Fruit fly (Drosophila melanogaster) whole organism, prepupa: Measurements from ENCODE around the gene LeuRS.

Experiments used
- CG11294 ChIP-seq: fragments of 200-800 bp; sonication (Bioruptor generic); IDR thresholded peaks from 2 replicates; pipeline ENCODE4 v1.3.6; 2022; ENCODE audit warnings: missing biosample characterization, missing genetic modification characterization
- CG11762 ChIP-seq: fragments of 200-800 bp; sonication (Bioruptor generic); optimal IDR thresholded peaks from 3 replicates; lab custom pipeline; 2016; ENCODE audit warnings: missing biosample characterization, missing genetic modification characterization; ENCODE audit not compliant: insufficient read depth
- CG11902 ChIP-seq: fragments of 200-800 bp; sonication (Bioruptor generic); optimal IDR thresholded peaks from 3 replicates; lab custom pipeline; 2016; ENCODE audit warnings: missing biosample characterization, missing genetic modification characterization
- CG15336 ChIP-seq: fragments of 200-800 bp; sonication (Bioruptor generic); IDR thresholded peaks from 2 replicates; pipeline ENCODE4 v1.3.6; 2022; ENCODE audit warnings: missing biosample characterization, missing genetic modification characterization
- CG16779 ChIP-seq: fragments of 200-800 bp; sonication (Bioruptor generic); optimal IDR thresholded peaks from 3 replicates; lab custom pipeline; 2017; ENCODE audit warnings: missing biosample characterization, mild to moderate bottlenecking, missing genetic modification characterization
- CG3032 ChIP-seq: fragments of 200-800 bp; optimal IDR thresholded peaks from 2 replicates; lab custom pipeline; 2019; ENCODE audit warnings: missing biosample characterization, mild to moderate bottlenecking, missing genetic modification characterization, moderate library complexity
- CG32006 ChIP-seq: fragments of 200-800 bp; sonication (Bioruptor generic); optimal IDR thresholded peaks from 3 replicates; lab custom pipeline; 2017; ENCODE audit warnings: missing biosample characterization, mild to moderate bottlenecking, missing genetic modification characterization
- CG34406 ChIP-seq: fragments of 200-800 bp; sonication (Bioruptor generic); optimal IDR thresholded peaks from 3 replicates; lab custom pipeline; 2016; ENCODE audit warnings: missing biosample characterization, missing genetic modification characterization
- CG3919 ChIP-seq: fragments of 200-800 bp; sonication (Bioruptor generic); optimal IDR thresholded peaks from 3 replicates; lab custom pipeline; 2016; ENCODE audit warnings: missing biosample characterization, missing genetic modification characterization
- CG4318 ChIP-seq: fragments of 200-800 bp; sonication (Bioruptor generic); optimal IDR thresholded peaks from 3 replicates; lab custom pipeline; 2017; ENCODE audit warnings: missing biosample characterization, mild to moderate bottlenecking, missing genetic modification characterization
- CG6163 ChIP-seq: fragments of 200-800 bp; sonication (Bioruptor generic); IDR thresholded peaks from 3 replicates; pipeline ENCODE4 v1.3.6; 2022; ENCODE audit warnings: missing biosample characterization, missing genetic modification characterization
- CG6276 ChIP-seq: fragments of 200-800 bp; sonication (Bioruptor generic); optimal IDR thresholded peaks from 2 replicates; lab custom pipeline; 2017; ENCODE audit warnings: missing biosample characterization, mild to moderate bottlenecking, missing genetic modification characterization
- CG6792 ChIP-seq: fragments of 200-800 bp; sonication (Bioruptor generic); optimal IDR thresholded peaks from 3 replicates; lab custom pipeline; 2016; ENCODE audit warnings: missing biosample characterization, missing genetic modification characterization
- CG8119 ChIP-seq: fragments of 200-800 bp; sonication (Bioruptor generic); IDR thresholded peaks from 3 replicates; pipeline ENCODE4 v1.3.6; 2022; ENCODE audit warnings: missing biosample characterization, missing genetic modification characterization
- CG8632 ChIP-seq: fragments of 200-800 bp; sonication (Bioruptor generic); optimal IDR thresholded peaks from 3 replicates; lab custom pipeline; 2016; ENCODE audit warnings: missing biosample characterization, missing genetic modification characterization
- CG9139 ChIP-seq: fragments of 200-800 bp; sonication (Bioruptor generic); optimal IDR thresholded peaks from 3 replicates; lab custom pipeline; 2017; ENCODE audit warnings: missing biosample characterization, mild to moderate bottlenecking, missing genetic modification characterization
- Eip75B ChIP-seq: fragments of 200-800 bp; sonication (Bioruptor generic); optimal IDR thresholded peaks from 3 replicates; lab custom pipeline; 2016; ENCODE audit warnings: missing biosample characterization, missing genetic modification characterization
- Eip78C ChIP-seq: fragments of 200-800 bp; sonication (Bioruptor generic); peaks from one replicate; lab custom pipeline; 2016; ENCODE audit warnings: missing biosample characterization, missing genetic modification characterization
- Eip93F ChIP-seq: fragments of 200-800 bp; sonication (Bioruptor generic); optimal IDR thresholded peaks from 2 replicates; lab custom pipeline; 2016; ENCODE audit warnings: missing biosample characterization, mild to moderate bottlenecking, missing genetic modification characterization
- Ets96B ChIP-seq: fragments of 200-800 bp; optimal IDR thresholded peaks from 2 replicates; lab custom pipeline; 2019; ENCODE audit warnings: missing biosample characterization, mild to moderate bottlenecking, missing genetic modification characterization, moderate library complexity
- Gug ChIP-seq: fragments of 200-800 bp; sonication (Bioruptor generic); IDR thresholded peaks from 2 replicates; pipeline ENCODE4 v1.3.6; 2022; ENCODE audit warnings: missing biosample characterization, missing genetic modification characterization
- Hr38 ChIP-seq: sonication (Bioruptor generic); optimal IDR thresholded peaks from 2 replicates; lab custom pipeline; 2016; ENCODE audit warnings: missing biosample characterization, missing genetic modification characterization
- Hr39 ChIP-seq: fragments of 200-800 bp; sonication (Bioruptor generic); optimal IDR thresholded peaks from 2 replicates; lab custom pipeline; 2016; ENCODE audit warnings: missing biosample characterization, missing genetic modification characterization
- Hr4 ChIP-seq: fragments of 200-800 bp; sonication (Bioruptor generic); optimal IDR thresholded peaks from 3 replicates; lab custom pipeline; 2016; ENCODE audit warnings: missing biosample characterization, missing genetic modification characterization
- Lpt ChIP-seq: fragments of 200-800 bp; sonication (Bioruptor generic); optimal IDR thresholded peaks from 3 replicates; lab custom pipeline; 2016; ENCODE audit warnings: missing biosample characterization, missing genetic modification characterization
- Met ChIP-seq: fragments of 200-800 bp; sonication (Bioruptor generic); optimal IDR thresholded peaks from 3 replicates; lab custom pipeline; 2016; ENCODE audit warnings: missing biosample characterization, missing genetic modification characterization
- OdsH ChIP-seq: fragments of 200-800 bp; sonication (Bioruptor generic); optimal IDR thresholded peaks from 3 replicates; lab custom pipeline; 2016; ENCODE audit warnings: missing biosample characterization, missing genetic modification characterization
- Sox102F ChIP-seq: fragments of 200-800 bp; sonication (Bioruptor generic); optimal IDR thresholded peaks from 2 replicates; lab custom pipeline; 2016; ENCODE audit warnings: missing biosample characterization, mild to moderate bottlenecking, missing genetic modification characterization
- achi ChIP-seq: fragments of 200-800 bp; sonication (Bioruptor generic); optimal IDR thresholded peaks from 3 replicates; lab custom pipeline; 2016; ENCODE audit warnings: missing biosample characterization, missing genetic modification characterization
- dac ChIP-seq: fragments of 200-800 bp; sonication (Bioruptor generic); optimal IDR thresholded peaks from 2 replicates; lab custom pipeline; 2017; ENCODE audit warnings: missing biosample characterization, mild to moderate bottlenecking, missing genetic modification characterization
- dsx ChIP-seq: fragments of 200-800 bp; optimal IDR thresholded peaks from 3 replicates; lab custom pipeline; 2019; ENCODE audit warnings: missing biosample characterization, mild to moderate bottlenecking, missing genetic modification characterization, moderate library complexity; ENCODE audit not compliant: poor library complexity, severe bottlenecking
- eg ChIP-seq: fragments of 200-800 bp; sonication (Bioruptor generic); IDR thresholded peaks from 3 replicates; pipeline ENCODE4 v1.3.6; 2022; ENCODE audit warnings: missing biosample characterization, missing genetic modification characterization
- fd85E ChIP-seq: fragments of 200-800 bp; sonication (Bioruptor generic); optimal IDR thresholded peaks from 3 replicates; lab custom pipeline; 2016; ENCODE audit warnings: missing biosample characterization, missing genetic modification characterization
- net ChIP-seq: fragments of 200-800 bp; sonication (Bioruptor generic); optimal IDR thresholded peaks from 3 replicates; lab custom pipeline; 2016; ENCODE audit warnings: missing biosample characterization, missing genetic modification characterization
- pdm3 ChIP-seq: fragments of 200-800 bp; sonication (Bioruptor generic); optimal IDR thresholded peaks from 3 replicates; lab custom pipeline; 2016; ENCODE audit warnings: missing biosample characterization, missing genetic modification characterization
- spab ChIP-seq: fragments of 200-800 bp; sonication (Bioruptor generic); optimal IDR thresholded peaks from 2 replicates; lab custom pipeline; 2017; ENCODE audit warnings: missing biosample characterization, mild to moderate bottlenecking, missing genetic modification characterization, missing genetic modification reagents
- topi ChIP-seq: fragments of 200-800 bp; sonication (Bioruptor generic); optimal IDR thresholded peaks from 3 replicates; lab custom pipeline; 2016; ENCODE audit warnings: missing biosample characterization, missing genetic modification characterization
- vri ChIP-seq: fragments of 200-800 bp; sonication (Bioruptor generic); optimal IDR thresholded peaks from 3 replicates; lab custom pipeline; 2016; ENCODE audit warnings: missing biosample characterization, mild to moderate bottlenecking, missing genetic modification characterization

Gene LeuRS

dm6 chr2L:3482712-3483111 is 31.7 kb downstream of the LeuRS start (continued):
- TF ChIP-seq CG11294 (GFP tag; lab: Robert Waterston, UW) (peak; percentile 69), Ets96B (tag; lab: Kevin White, UChicago) (no peak), spab (GFP tag; lab: Kevin White, UChicago) (peak; percentile 34), CG34406 (GFP tag; lab: Kevin White, UChicago) (no peak), Met (GFP tag; lab: Kevin White, UChicago) (no peak), net (peak; percentile 61), Eip75B (GFP tag; lab: Kevin White, UChicago) (no peak), topi (GFP tag; lab: Kevin White, UChicago) (no peak), Hr38 (GFP tag; lab: Kevin White, UChicago) (no peak), dsx (GFP tag; lab: Kevin White, UChicago) (peak; percentile 47), CG11902 (GFP tag; lab: Kevin White, UChicago) (no peak), vri (no peak), CG3032 (tag; lab: Kevin White, UChicago) (no peak), CG6276 (peak; percentile 72), pdm3 (GFP tag; lab: Kevin White, UChicago) (peak; percentile 36), Hr4 (peak; percentile 76), CG32006 (GFP tag; lab: Kevin White, UChicago) (peak; percentile 83), fd85E (GFP tag; lab: Kevin White, UChicago) (no peak), CG6792 (GFP tag; lab: Kevin White, UChicago) (peak; percentile 28), Gug (GFP tag; lab: Robert Waterston, UW) (peak; percentile 75), CG6163 (peak; percentile 74), CG8119 (GFP tag; lab: Robert Waterston, UW) (peak; percentile 90), CG15336 (GFP tag; lab: Robert Waterston, UW) (peak; percentile 93), CG9139 (GFP tag; lab: Kevin White, UChicago) (peak; percentile 22), achi (GFP tag; lab: Kevin White, UChicago) (peak; percentile 61)
- TF ChIP-seq, all 60 proteins: peak for 35

- TF ChIP-seq CG6163 (peak; percentile 48; the same call in 2 of the 3 replicates), CG32006 (GFP tag; lab: Kevin White, UChicago) (peak; percentile 74), achi (GFP tag; lab: Kevin White, UChicago) (peak; percentile 35), dac (GFP tag; lab: Kevin White, UChicago) (peak; percentile 51), net (peak; percentile 26), Ets96B (tag; lab: Kevin White, UChicago) (no peak), Eip78C (peak; percentile 81), pdm3 (GFP tag; lab: Kevin White, UChicago) (peak; percentile 52), Sox102F (GFP tag; lab: Kevin White, UChicago) (no peak), Eip93F (GFP tag; lab: Kevin White, UChicago) (no peak), CG15336 (GFP tag; lab: Robert Waterston, UW) (peak; percentile 86), Gug (GFP tag; lab: Robert Waterston, UW) (peak; percentile 53; the same call in 1 of the 2 replicates), CG8632 (GFP tag; lab: Kevin White, UChicago) (no peak), CG3919 (peak; percentile 13), topi (GFP tag; lab: Kevin White, UChicago) (peak; percentile 0), CG11294 (GFP tag; lab: Robert Waterston, UW) (peak; percentile 50), CG11762 (GFP tag; lab: Kevin White, UChicago) (peak; percentile 39), CG16779 (tag; lab: Kevin White, UChicago) (no peak), Hr39 (GFP tag; lab: Kevin White, UChicago) (peak; percentile 9), CG4318 (GFP tag; lab: Kevin White, UChicago) (peak; percentile 55), CG6276 (peak; percentile 78), Hr4 (peak; percentile 82), vri (no peak), OdsH (GFP tag; lab: Kevin White, UChicago) (peak; percentile 41), CG8119 (GFP tag; lab: Robert Waterston, UW) (peak; percentile 84), eg (GFP tag; lab: Robert Waterston, UW) (peak; percentile 85), Lpt (GFP tag; lab: Kevin White, UChicago) (peak; percentile 17)
- TF ChIP-seq, all 60 proteins: peak for 21
These were observed 32.4 kb downstream of the LeuRS start for dm6 chr2L:3482037-3482436.
